Worm (Caenorhabditis elegans) whole organism, late embryonic: Measurements from ENCODE around the gene srn-1.

Experiments used
- C08G9.2 ChIP-seq: sonication (generic microtip); optimal IDR thresholded peaks from 2 replicates; lab custom pipeline; 2016; ENCODE audit warnings: mild to moderate bottlenecking, missing genetic modification characterization, moderate library complexity, missing compliant biosample characterization
- F13H6.1 ChIP-seq: sonication (generic microtip); optimal IDR thresholded peaks from 2 replicates; lab custom pipeline; 2016; ENCODE audit warnings: missing genetic modification characterization, missing compliant biosample characterization
- K02D7.2 ChIP-seq: sonication (generic microtip); optimal IDR thresholded peaks from 2 replicates; lab custom pipeline; 2017; ENCODE audit warnings: mild to moderate bottlenecking, missing genetic modification characterization, missing compliant biosample characterization
- K09A11.1 ChIP-seq: sonication (generic microtip); optimal IDR thresholded peaks from 2 replicates; lab custom pipeline; 2017; ENCODE audit warnings: antibody characterized with exemption, mild to moderate bottlenecking, missing genetic modification characterization, missing compliant biosample characterization; ENCODE audit not compliant: insufficient read depth
- ama-1 ChIP-seq: fragments of 150-350 bp; optimal IDR thresholded peaks from 2 replicates; lab custom pipeline; 2014
- ceh-14 ChIP-seq: sonication (generic microtip); optimal IDR thresholded peaks from 2 replicates; lab custom pipeline; 2016; ENCODE audit warnings: missing genotype, missing genetic modification characterization, missing compliant biosample characterization
- ceh-18 ChIP-seq: sonication (generic microtip); optimal IDR thresholded peaks from 2 replicates; lab custom pipeline; 2016; ENCODE audit warnings: missing genetic modification characterization, missing compliant biosample characterization
- ceh-24 ChIP-seq: sonication (generic microtip); optimal IDR thresholded peaks from 2 replicates; lab custom pipeline; 2016; ENCODE audit warnings: mild to moderate bottlenecking, missing genetic modification characterization, missing compliant biosample characterization
- ceh-30 ChIP-seq: fragments of 150-350 bp; optimal IDR thresholded peaks from 2 replicates; lab custom pipeline; 2014; ENCODE audit warnings: missing biosample characterization, missing genetic modification characterization
- ceh-31 ChIP-seq: sonication (generic microtip); optimal IDR thresholded peaks from 2 replicates; lab custom pipeline; 2016; ENCODE audit warnings: missing genetic modification characterization, missing compliant biosample characterization
- ceh-34 ChIP-seq: sonication (generic microtip); optimal IDR thresholded peaks from 2 replicates; lab custom pipeline; 2016; ENCODE audit warnings: mild to moderate bottlenecking, missing genetic modification characterization, missing compliant biosample characterization
- ceh-48 ChIP-seq: sonication (generic microtip); optimal IDR thresholded peaks from 2 replicates; lab custom pipeline; 2016; ENCODE audit warnings: missing genetic modification characterization, inconsistent platforms, missing compliant biosample characterization
- che-1 ChIP-seq: sonication (generic microtip); optimal IDR thresholded peaks from 2 replicates; lab custom pipeline; 2016; ENCODE audit warnings: mild to moderate bottlenecking, missing genetic modification characterization, missing compliant biosample characterization
- dmd-4 ChIP-seq: sonication (generic microtip); optimal IDR thresholded peaks from 2 replicates; lab custom pipeline; 2016; ENCODE audit warnings: borderline replicate concordance, missing genetic modification characterization, missing compliant biosample characterization
- dve-1 ChIP-seq: sonication (generic microtip); optimal IDR thresholded peaks from 2 replicates; lab custom pipeline; 2017; ENCODE audit warnings: antibody characterized with exemption, mild to moderate bottlenecking, missing genetic modification characterization, missing compliant biosample characterization
- elt-2 ChIP-seq: sonication (generic microtip); optimal IDR thresholded peaks from 2 replicates; lab custom pipeline; 2016; ENCODE audit warnings: missing genetic modification reagents, missing genetic modification characterization, missing compliant biosample characterization
- elt-4 ChIP-seq: sonication (generic microtip); optimal IDR thresholded peaks from 2 replicates; lab custom pipeline; 2016; ENCODE audit warnings: missing genetic modification characterization, missing compliant biosample characterization
- gmeb-2 ChIP-seq: sonication (generic microtip); optimal IDR thresholded peaks from 2 replicates; lab custom pipeline; 2016; ENCODE audit warnings: missing genetic modification characterization, inconsistent platforms, missing compliant biosample characterization
- hlh-30 ChIP-seq: sonication (generic microtip); optimal IDR thresholded peaks from 2 replicates; lab custom pipeline; 2017; ENCODE audit warnings: antibody characterized with exemption, missing genetic modification characterization, missing compliant biosample characterization; ENCODE audit not compliant: insufficient read depth
- hlh-8 ChIP-seq: sonication (generic microtip); optimal IDR thresholded peaks from 2 replicates; lab custom pipeline; 2016; ENCODE audit warnings: missing genotype, missing genetic modification characterization, missing compliant biosample characterization
- lim-6 ChIP-seq: sonication (generic microtip); optimal IDR thresholded peaks from 2 replicates; lab custom pipeline; 2016; ENCODE audit warnings: missing genetic modification characterization, missing compliant biosample characterization
- lin-11 ChIP-seq: fragments of 200-800 bp; sonication (Bioruptor generic); optimal IDR thresholded peaks from 2 replicates; lab custom pipeline; 2018; ENCODE audit warnings: mild to moderate bottlenecking, missing genetic modification characterization, missing compliant biosample characterization
- mec-3 ChIP-seq: sonication (generic microtip); optimal IDR thresholded peaks from 2 replicates; lab custom pipeline; 2016; ENCODE audit warnings: borderline replicate concordance, missing genetic modification characterization, missing compliant biosample characterization
- nhr-11 ChIP-seq: fragments of 150-350 bp; optimal IDR thresholded peaks from 2 replicates; lab custom pipeline; 2014; ENCODE audit warnings: missing biosample characterization, missing genetic modification characterization
- nhr-232 ChIP-seq: sonication (generic microtip); optimal IDR thresholded peaks from 2 replicates; lab custom pipeline; 2016; ENCODE audit warnings: missing genetic modification characterization, missing compliant biosample characterization
- npax-4 ChIP-seq: sonication (generic microtip); optimal IDR thresholded peaks from 2 replicates; lab custom pipeline; 2016; ENCODE audit warnings: missing genetic modification characterization, missing compliant biosample characterization
- pag-3 ChIP-seq: sonication (generic microtip); optimal IDR thresholded peaks from 2 replicates; lab custom pipeline; 2016; ENCODE audit warnings: missing compliant biosample characterization, missing genetic modification characterization, borderline replicate concordance
- pat-9 ChIP-seq: fragments of 200-800 bp; sonication (Bioruptor generic); optimal IDR thresholded peaks from 2 replicates; lab custom pipeline; 2018; ENCODE audit warnings: mild to moderate bottlenecking, missing genetic modification characterization, moderate library complexity, missing compliant biosample characterization
- pax-1 ChIP-seq: fragments of 150-350 bp; optimal IDR thresholded peaks from 2 replicates; lab custom pipeline; 2014; ENCODE audit warnings: missing biosample characterization, missing genetic modification characterization
- pha-4 ChIP-seq: fragments of 150-350 bp; optimal IDR thresholded peaks from 2 replicates; lab custom pipeline; 2018; ENCODE audit warnings: missing biosample characterization, missing genetic modification reagents, missing genetic modification characterization
- pros-1 ChIP-seq: fragments of 150-350 bp; optimal IDR thresholded peaks from 2 replicates; lab custom pipeline; 2014; ENCODE audit warnings: missing biosample characterization, missing genetic modification reagents, missing genetic modification characterization
- ref-2 ChIP-seq: sonication (generic microtip); optimal IDR thresholded peaks from 2 replicates; lab custom pipeline; 2016; ENCODE audit warnings: missing genetic modification characterization, missing compliant biosample characterization
- sdc-2 ChIP-seq: sonication (generic microtip); optimal IDR thresholded peaks from 2 replicates; lab custom pipeline; 2016; ENCODE audit warnings: missing genotype, missing genetic modification characterization, missing compliant biosample characterization
- sox-4 ChIP-seq: sonication (generic microtip); optimal IDR thresholded peaks from 2 replicates; lab custom pipeline; 2017; ENCODE audit warnings: mild to moderate bottlenecking, missing genetic modification characterization, inconsistent platforms, missing compliant biosample characterization
- tbx-2 ChIP-seq: sonication (generic microtip); optimal IDR thresholded peaks from 2 replicates; lab custom pipeline; 2016; ENCODE audit warnings: missing genetic modification characterization, missing compliant biosample characterization
- tbx-7 ChIP-seq: sonication (generic microtip); optimal IDR thresholded peaks from 2 replicates; lab custom pipeline; 2016; ENCODE audit warnings: missing genotype, missing genetic modification characterization, missing compliant biosample characterization
- ttx-3 ChIP-seq: sonication (generic microtip); optimal IDR thresholded peaks from 2 replicates; lab custom pipeline; 2016; ENCODE audit warnings: missing genetic modification reagents, missing genetic modification characterization, missing compliant biosample characterization
- unc-3 ChIP-seq, 2 experiments: fragments of 200-800 bp in 1 of 2; sonication (Bioruptor generic) in 1 of 2; sonication (generic microtip) in 1 of 2; conservative IDR thresholded peaks in 1 of 2; optimal IDR thresholded peaks in 1 of 2; 2 replicates each; pipeline versions ENCODE4 v1.3.6 to Lab custom; 2016 to 2022; ENCODE audit warnings: missing compliant biosample characterization in 2 of 2, missing genetic modification characterization in 2 of 2, missing genetic modification reagents in 1 of 2
- unc-55 ChIP-seq: sonication (generic microtip); optimal IDR thresholded peaks from 2 replicates; lab custom pipeline; 2017; ENCODE audit warnings: missing biosample characterization, missing genetic modification reagents, missing genetic modification characterization
- zip-5 ChIP-seq: sonication (generic microtip); optimal IDR thresholded peaks from 2 replicates; lab custom pipeline; 2016; ENCODE audit warnings: missing genetic modification characterization, missing compliant biosample characterization

The srn-1 gene

ce11 chrV:6253936-6254335 lies 32.3 kb downstream of the srn-1 start:
- no peak for TF ChIP-seq ceh-24 (tag; lab: Kevin White, UChicago)
- TF ChIP-seq pat-9 (tag; lab: Kevin White, UChicago): no peak
- TF ChIP-seq C08G9.2 (tag; lab: Kevin White, UChicago): no peak
- no peak for TF ChIP-seq gmeb-2 (tag; lab: Kevin White, UChicago)
- TF ChIP-seq unc-55: no peak
- no peak for TF ChIP-seq lim-6 (tag; lab: Kevin White, UChicago)
- no peak for TF ChIP-seq tbx-7
- no peak for TF ChIP-seq nhr-11 (tag; lab: Kevin White, UChicago)
- TF ChIP-seq ceh-14 (tag; lab: Kevin White, UChicago): no peak

- TF ChIP-seq pag-3 (tag; lab: Kevin White, UChicago) (no peak), tbx-7 (no peak), sdc-2 (tag; lab: Kevin White, UChicago) (no peak)
These were observed 35.2 kb downstream of the srn-1 start for ce11 chrV:6250959-6251598.

DNA sequence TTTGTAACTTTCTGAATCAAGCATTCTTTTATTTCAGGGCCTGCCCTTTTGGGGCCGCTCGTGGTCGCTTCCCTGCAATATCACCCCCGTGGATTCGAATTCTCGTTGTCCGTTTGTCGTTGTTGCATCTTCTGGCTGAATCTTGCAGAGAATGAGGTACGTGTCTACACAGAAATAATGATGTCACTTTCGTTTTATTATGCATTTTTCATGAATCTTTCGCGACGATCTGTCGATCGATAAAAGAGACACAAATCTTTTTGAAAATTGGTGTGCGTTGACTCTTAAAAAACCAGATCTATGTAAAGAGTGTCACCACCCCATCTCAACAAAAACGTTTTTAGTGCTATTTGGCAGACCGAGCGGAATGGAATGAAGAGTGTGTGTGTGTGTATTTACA lies 37.1 kb downstream of the srn-1 start:
- TF ChIP-seq K09A11.1 (tag; lab: Kevin White, UChicago) (no peak), sox-4 (tag; lab: Kevin White, UChicago) (no peak), ama-1 (lab: Kevin White, UChicago) (no peak), gmeb-2 (tag; lab: Kevin White, UChicago) (no peak), zip-5 (no peak), elt-4 (tag; lab: Kevin White, UChicago) (no peak), che-1 (tag; lab: Kevin White, UChicago) (no peak), hlh-8 (no peak), lin-11 (tag; lab: Kevin White, UChicago) (no peak), ceh-24 (tag; lab: Kevin White, UChicago) (no peak), C08G9.2 (tag; lab: Kevin White, UChicago) (no peak), ceh-31 (tag; lab: Kevin White, UChicago) (no peak), tbx-2 (no peak)

DNA sequence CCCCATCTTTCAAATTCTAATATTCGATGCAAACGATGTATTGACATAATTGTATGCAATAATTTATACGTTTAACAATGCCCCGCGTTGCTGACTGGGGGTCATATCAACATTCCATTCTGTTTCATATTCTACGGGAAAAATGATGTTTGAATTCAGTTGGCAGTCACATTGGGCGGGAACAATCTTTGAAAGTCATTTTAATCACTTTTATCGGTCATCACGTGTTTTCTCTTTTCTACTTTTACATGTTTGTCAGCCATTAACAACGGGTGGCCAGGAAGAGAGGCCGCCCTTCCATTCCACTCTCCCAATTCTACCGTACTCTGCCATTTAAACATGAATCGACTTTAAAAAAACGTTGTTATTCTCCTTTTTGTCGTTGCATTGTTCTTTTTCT lies 37.5 kb downstream of the srn-1 start:
- TF ChIP-seq npax-4 (tag; lab: Kevin White, UChicago) (no peak), che-1 (tag; lab: Kevin White, UChicago) (no peak), dve-1 (tag; lab: Kevin White, UChicago) (no peak), mec-3 (tag; lab: Kevin White, UChicago) (no peak), pax-1 (no peak), unc-3 (GFP tag; conservative IDR thresholded peaks at IDR 0.05; lab: Robert Waterston, UW) (no peak), unc-3 (tag; optimal IDR thresholded peaks at IDR 0.05; lab: Kevin White, UChicago) (no peak), tbx-7 (no peak), lim-6 (tag; lab: Kevin White, UChicago) (no peak)

ce11 chrV:6247397-6247796 lies 38.8 kb downstream of the srn-1 start:
- TF ChIP-seq elt-2: peak; percentile 15
- no peak for TF ChIP-seq tbx-7
- TF ChIP-seq ref-2 (tag; lab: Kevin White, UChicago): no peak
- no peak for TF ChIP-seq ceh-34 (tag; lab: Kevin White, UChicago)
- no peak for TF ChIP-seq pax-1
- no peak for TF ChIP-seq hlh-8

- TF ChIP-seq K09A11.1 (tag; lab: Kevin White, UChicago): no peak
- peak; percentile 61 for TF ChIP-seq F13H6.1
- no peak for TF ChIP-seq nhr-232 (tag; lab: Kevin White, UChicago)
- TF ChIP-seq lim-6 (tag; lab: Kevin White, UChicago): no peak
- peak; percentile 78 for TF ChIP-seq hlh-30 (tag; lab: Kevin White, UChicago)
- no peak for TF ChIP-seq ceh-48 (tag; lab: Kevin White, UChicago)
- peak; percentile 70 for TF ChIP-seq pros-1 (tag; lab: Kevin White, UChicago)
- TF ChIP-seq K02D7.2 (tag; lab: Kevin White, UChicago): no peak
- no peak for TF ChIP-seq zip-5
- no peak for TF ChIP-seq ttx-3
- TF ChIP-seq pha-4: no peak
- TF ChIP-seq ceh-18: peak; percentile 86
- TF ChIP-seq pag-3 (tag; lab: Kevin White, UChicago): no peak
- TF ChIP-seq C08G9.2 (tag; lab: Kevin White, UChicago): no peak
- no peak for TF ChIP-seq gmeb-2 (tag; lab: Kevin White, UChicago)
- no peak for TF ChIP-seq sox-4 (tag; lab: Kevin White, UChicago)
- no peak for TF ChIP-seq ceh-24 (tag; lab: Kevin White, UChicago)
- TF ChIP-seq dmd-4: no peak
- no peak for TF ChIP-seq ceh-30 (tag; lab: Kevin White, UChicago)
These were observed 39.7 kb downstream of the srn-1 start, which contains the start of gene dmd-7 for ce11 chrV:6246454-6246981. dmd-7 (plus strand) TSS chrV:6246931.
